Worm (Caenorhabditis elegans) whole organism, midembryonic: ENCODE results near the gene R11H6.5.

Source experiments
- cog-1 ChIP-seq: sonication (generic microtip); optimal IDR thresholded peaks from 2 replicates; lab custom pipeline; 2016; ENCODE audit warnings: missing genetic modification characterization, missing compliant biosample characterization
- flt-1 ChIP-seq: fragments of 200-800 bp; sonication (Bioruptor generic); IDR thresholded peaks from 2 replicates; pipeline ENCODE4 v1.3.6; 2022; ENCODE audit warnings: missing genetic modification characterization, missing compliant biosample characterization
- klf-2 ChIP-seq: fragments of 200-800 bp; sonication (Bioruptor generic); conservative IDR thresholded peaks from 2 replicates; pipeline ENCODE4 v1.3.6; 2022; ENCODE audit warnings: missing genetic modification reagents, missing genetic modification characterization, missing compliant biosample characterization
- med-1 ChIP-seq: sonication (generic microtip); optimal IDR thresholded peaks from 2 replicates; lab custom pipeline; 2017; ENCODE audit warnings: missing genetic modification characterization, mild to moderate bottlenecking, missing compliant biosample characterization, antibody characterized with exemption, missing genetic modification reagents; ENCODE audit not compliant: insufficient read depth
- ref-1 ChIP-seq: fragments of 200-800 bp; sonication (Bioruptor generic); conservative IDR thresholded peaks from 2 replicates; pipeline ENCODE4 v1.3.6; 2022; ENCODE audit warnings: missing genetic modification reagents, missing genetic modification characterization, missing compliant biosample characterization
- tab-1 ChIP-seq: fragments of 200-800 bp; sonication (Bioruptor generic); IDR thresholded peaks from 2 replicates; pipeline ENCODE4 v1.3.6; 2022; ENCODE audit warnings: missing genetic modification characterization, missing compliant biosample characterization
- ztf-23 ChIP-seq: fragments of 200-800 bp; sonication (Bioruptor generic); IDR thresholded peaks from 2 replicates; pipeline ENCODE4 v1.3.6; 2022; ENCODE audit warnings: missing genetic modification reagents, missing genetic modification characterization, missing compliant biosample characterization
- ztf-29 ChIP-seq: fragments of 200-800 bp; sonication (Bioruptor generic); IDR thresholded peaks from 2 replicates; pipeline ENCODE4 v1.3.6; 2022; ENCODE audit warnings: missing genetic modification reagents, missing genetic modification characterization, missing compliant biosample characterization

- TF ChIP-seq flt-1 (GFP tag; lab: Robert Waterston, UW) (no peak), ztf-29 (GFP tag; lab: Robert Waterston, UW) (no peak), tab-1 (GFP tag; lab: Robert Waterston, UW) (no peak), med-1 (GFP tag; lab: Kevin White, UChicago) (no peak), ref-1 (no peak), ztf-23 (no peak), klf-2 (GFP tag; lab: Robert Waterston, UW) (no peak), cog-1 (tag; lab: Kevin White, UChicago) (no peak)
These were observed 26.7 kb downstream of the R11H6.5 start, which contains the start of gene Y40H4A.2 for ce11 chrV:14585351-14585750.
